Fruit fly (Drosophila melanogaster) whole organism, pupa: ENCODE results near the gene Eip78C.

Source experiments
- CG12605 ChIP-seq: fragments of 200-800 bp; sonication (Bioruptor generic); IDR thresholded peaks from 2 replicates; pipeline ENCODE4 v1.3.6; 2022; ENCODE audit warnings: missing biosample characterization, missing genetic modification characterization
- CG13204 ChIP-seq: fragments of 200-800 bp; sonication (Bioruptor generic); optimal IDR thresholded peaks from 2 replicates; lab custom pipeline; 2018; ENCODE audit warnings: missing biosample characterization, mild to moderate bottlenecking, missing genetic modification characterization, moderate library complexity
- CG17806 ChIP-seq: fragments of 200-800 bp; sonication (Bioruptor generic); optimal IDR thresholded peaks from 2 replicates; lab custom pipeline; 2018; ENCODE audit warnings: missing biosample characterization, mild to moderate bottlenecking, missing genetic modification characterization, moderate library complexity
- CG34367 ChIP-seq: fragments of 200-800 bp; sonication (Bioruptor generic); optimal IDR thresholded peaks from 2 replicates; lab custom pipeline; 2018; ENCODE audit warnings: missing biosample characterization, mild to moderate bottlenecking, missing genetic modification characterization
- CG4496 ChIP-seq: fragments of 200-800 bp; sonication (Bioruptor generic); IDR thresholded peaks from 3 replicates; pipeline ENCODE4 v1.3.6; 2022; ENCODE audit warnings: missing biosample characterization, missing genetic modification characterization
- CG8301 ChIP-seq: fragments of 200-800 bp; sonication (Bioruptor generic); optimal IDR thresholded peaks from 2 replicates; lab custom pipeline; 2018; ENCODE audit warnings: missing biosample characterization, mild to moderate bottlenecking, missing genetic modification characterization
- EcR ChIP-seq: fragments of 200-800 bp; sonication (Bioruptor generic); optimal IDR thresholded peaks from 3 replicates; lab custom pipeline; 2019; ENCODE audit warnings: missing biosample characterization, missing genetic modification characterization, mild to moderate bottlenecking, moderate library complexity, missing genetic modification reagents
- Ets98B ChIP-seq: fragments of 200-800 bp; sonication (Bioruptor generic); IDR thresholded peaks from 2 replicates; pipeline ENCODE4 v1.3.6; 2022; ENCODE audit warnings: missing biosample characterization, missing genetic modification characterization
- Pif1B ChIP-seq: fragments of 200-800 bp; sonication (Bioruptor generic); optimal IDR thresholded peaks from 3 replicates; lab custom pipeline; 2016; ENCODE audit warnings: missing biosample characterization, missing genetic modification characterization
- Snoo ChIP-seq: fragments of 200-800 bp; sonication (Bioruptor generic); optimal IDR thresholded peaks from 3 replicates; lab custom pipeline; 2017; ENCODE audit warnings: missing biosample characterization, mild to moderate bottlenecking, missing genetic modification characterization, inconsistent platforms
- fd96Ca ChIP-seq: fragments of 200-800 bp; sonication (Bioruptor generic); IDR thresholded peaks from 3 replicates; pipeline ENCODE4 v1.3.6; 2022; ENCODE audit warnings: missing biosample characterization, missing genetic modification characterization
- gl ChIP-seq: fragments of 200-800 bp; sonication (Bioruptor generic); optimal IDR thresholded peaks from 2 replicates; lab custom pipeline; 2018; ENCODE audit warnings: missing biosample characterization, mild to moderate bottlenecking, missing genetic modification characterization
- rn ChIP-seq: fragments of 200-800 bp; sonication (Bioruptor generic); IDR thresholded peaks from 2 replicates; pipeline ENCODE4 v1.3.6; 2022; ENCODE audit warnings: missing biosample characterization, missing genetic modification characterization

DNA sequence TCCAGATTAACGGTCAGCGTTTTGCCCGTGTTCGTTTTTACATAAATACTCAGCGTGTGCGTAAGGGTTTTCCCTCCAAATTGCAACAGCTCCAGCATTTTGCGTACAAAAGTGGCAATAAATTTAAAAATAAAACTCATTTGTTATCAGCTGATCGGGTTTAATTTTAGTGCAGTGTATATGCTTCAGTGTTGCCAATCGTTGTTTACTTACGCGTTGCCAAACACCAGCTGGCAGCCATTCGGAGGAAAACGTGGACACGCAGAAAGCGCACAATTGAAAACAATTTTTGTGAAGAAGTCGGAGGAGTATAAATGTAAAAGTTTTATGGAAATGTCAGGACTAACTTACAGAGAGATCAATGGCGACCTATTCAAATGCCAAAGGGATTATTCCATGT is 29.8 kb upstream of the Eip78C start, which contains the start of the genes Targ3 and park:
- no peak for TF ChIP-seq CG34367 (tag; lab: Kevin White, UChicago)
- no peak for TF ChIP-seq gl (tag; lab: Kevin White, UChicago)
- 0 out of 3 replicates have a peak, but pooled peaks have one; percentile 37 for TF ChIP-seq CG4496
- TF ChIP-seq EcR (GFP tag; lab: Kevin White, UChicago) = no peak
- TF ChIP-seq CG17806 (tag; lab: Kevin White, UChicago) = no peak
- no peak for TF ChIP-seq CG8301 (tag; lab: Kevin White, UChicago)
- TF ChIP-seq Snoo (tag; lab: Kevin White, UChicago) = no peak
- TF ChIP-seq rn = no peak
- no peak for TF ChIP-seq CG12605 (GFP tag; lab: Robert Waterston, UW)
- TF ChIP-seq CG13204 (GFP tag; lab: Kevin White, UChicago) = no peak
- TF ChIP-seq Ets98B (GFP tag; lab: Robert Waterston, UW) = no peak
- no peak for TF ChIP-seq Pif1B (GFP tag; lab: Kevin White, UChicago)
- TF ChIP-seq fd96Ca (GFP tag; lab: Robert Waterston, UW) = peak; percentile 33; the same call in 1 of the 3 replicates
